Worm (Caenorhabditis elegans): ENCODE results near the gene elo-4.

The elo-4 gene

ce11 chrIII:9334174-9334573, at the start of gene elo-4:
Gene elo-4, minus strand, starts transcription at chrIII:9334274.
- TF ChIP-seq elt-3 (tag; optimal IDR thresholded peaks at IDR 0.05) (no peak), blmp-1 (tag; optimal IDR thresholded peaks at IDR 0.05; ENCODE audit: insufficient read depth) (no peak), ztf-1 (GFP tag; conservative IDR thresholded peaks at IDR 0.05) (no peak), mbf-1 (tag; optimal IDR thresholded peaks at IDR 0.05) (no peak), unc-55 (GFP tag; optimal IDR thresholded peaks at IDR 0.05) (no peak), mab-5 (tag; optimal IDR thresholded peaks at IDR 0.05) (no peak), nhr-23 (tag; optimal IDR thresholded peaks at IDR 0.05) (no peak), sma-9 (GFP tag; optimal IDR thresholded peaks at IDR 0.05) (no peak), sma-9 (tag; optimal IDR thresholded peaks at IDR 0.05) (no peak)

ce11 chrIII:9383496-9383895, 49.4 kb upstream of the elo-4 start, which contains the start of gene tkr-1:
Gene tkr-1, plus strand, starts transcription at chrIII:9383796.
- TF ChIP-seq nhr-21 (tag; optimal IDR thresholded peaks at IDR 0.05) (no peak), nhr-11 (tag; optimal IDR thresholded peaks at IDR 0.05) (no peak), F13H6.1 (tag; optimal IDR thresholded peaks at IDR 0.05) (no peak), ceh-82 (tag; optimal IDR thresholded peaks at IDR 0.05) (no peak), ama-1 (optimal IDR thresholded peaks at IDR 0.05) (no peak)

- TF ChIP-seq elt-1 (tag; optimal IDR thresholded peaks at IDR 0.05) (no peak), sma-9 (GFP tag; optimal IDR thresholded peaks at IDR 0.05) (no peak), sma-9 (tag; optimal IDR thresholded peaks at IDR 0.05) (no peak), unc-62 (GFP tag; optimal IDR thresholded peaks at IDR 0.05) (no peak), crh-2 (tag; optimal IDR thresholded peaks at IDR 0.05) (no peak), ztf-11 (tag; optimal IDR thresholded peaks at IDR 0.05) (no peak), unc-55 (GFP tag; optimal IDR thresholded peaks at IDR 0.05) (no peak), nhr-129 (tag; optimal IDR thresholded peaks at IDR 0.05) (no peak)
These were observed 42.6 kb upstream of the elo-4 start for ce11 chrIII:9376701-9377100.

- TF ChIP-seq mab-5 (tag; optimal IDR thresholded peaks at IDR 0.05) = no peak
- no peak for TF ChIP-seq dmd-4 (tag; optimal IDR thresholded peaks at IDR 0.05)
- no peak for TF ChIP-seq nhr-21 (tag; optimal IDR thresholded peaks at IDR 0.05)
- no peak for TF ChIP-seq sma-9 (GFP tag; optimal IDR thresholded peaks at IDR 0.05)
- TF ChIP-seq sma-9 (tag; optimal IDR thresholded peaks at IDR 0.05) = no peak
- TF ChIP-seq sma-3 (GFP tag; optimal IDR thresholded peaks at IDR 0.05) = no peak
- no peak for TF ChIP-seq nhr-23 (tag; optimal IDR thresholded peaks at IDR 0.05)
- TF ChIP-seq lsy-2 (tag; optimal IDR thresholded peaks at IDR 0.05) = no peak
- no peak for TF ChIP-seq sem-4 (tag; optimal IDR thresholded peaks at IDR 0.05)
- TF ChIP-seq blmp-1 (tag; optimal IDR thresholded peaks at IDR 0.05; ENCODE audit: insufficient read depth) = no peak
- TF ChIP-seq elt-3 (tag; optimal IDR thresholded peaks at IDR 0.05) = no peak
- TF ChIP-seq C34F6.9 (tag; optimal IDR thresholded peaks at IDR 0.05) = no peak
- TF ChIP-seq ztf-11 (tag; optimal IDR thresholded peaks at IDR 0.05) = no peak
- TF ChIP-seq lin-11 (tag; optimal IDR thresholded peaks at IDR 0.05) = no peak
These were observed 39.7 kb upstream of the elo-4 start for ce11 chrIII:9373779-9374178.

- TF ChIP-seq alr-1 (tag; optimal IDR thresholded peaks at IDR 0.05) (no peak), zag-1 (tag; optimal IDR thresholded peaks at IDR 0.05) (no peak), mbf-1 (tag; optimal IDR thresholded peaks at IDR 0.05) (no peak), nhr-25 (tag; optimal IDR thresholded peaks at IDR 0.05) (no peak), R02D3.7 (tag; optimal IDR thresholded peaks at IDR 0.05) (no peak), dmd-4 (tag; optimal IDR thresholded peaks at IDR 0.05) (no peak), C34F6.9 (tag; optimal IDR thresholded peaks at IDR 0.05) (no peak), elt-3 (tag; optimal IDR thresholded peaks at IDR 0.05) (no peak), nhr-10 (tag; optimal IDR thresholded peaks at IDR 0.05) (no peak), ztf-11 (tag; optimal IDR thresholded peaks at IDR 0.05) (no peak), nhr-129 (tag; optimal IDR thresholded peaks at IDR 0.05) (no peak), mdl-1 (tag; optimal IDR thresholded peaks at IDR 0.05) (no peak), elt-1 (tag; optimal IDR thresholded peaks at IDR 0.05) (no peak), Y55F3AM.14 (GFP tag; optimal IDR thresholded peaks at IDR 0.05) (no peak), nhr-77 (tag; optimal IDR thresholded peaks at IDR 0.05) (no peak)
These were observed 32.9 kb upstream of the elo-4 start, which contains the start of gene crn-6 for ce11 chrIII:9366971-9367370. Gene crn-6, plus strand, starts transcription at chrIII:9367271.

ce11 chrIII:9366376-9366775, 32.3 kb upstream of the elo-4 start:
- TF ChIP-seq ama-1 (optimal IDR thresholded peaks at IDR 0.05) (no peak), nhr-129 (tag; optimal IDR thresholded peaks at IDR 0.05) (no peak), lin-13 (GFP tag; optimal IDR thresholded peaks at IDR 0.05) (no peak), mdl-1 (tag; optimal IDR thresholded peaks at IDR 0.05) (no peak), fos-1 (tag; optimal IDR thresholded peaks at IDR 0.05) (no peak), nhr-237 (tag; optimal IDR thresholded peaks at IDR 0.05) (no peak), ztf-1 (GFP tag; conservative IDR thresholded peaks at IDR 0.05) (no peak), Y55F3AM.14 (GFP tag; optimal IDR thresholded peaks at IDR 0.05) (no peak), sma-3 (GFP tag; optimal IDR thresholded peaks at IDR 0.05) (no peak), elt-3 (tag; optimal IDR thresholded peaks at IDR 0.05) (no peak), mbf-1 (tag; optimal IDR thresholded peaks at IDR 0.05) (no peak), alr-1 (tag; optimal IDR thresholded peaks at IDR 0.05) (no peak), blmp-1 (tag; optimal IDR thresholded peaks at IDR 0.05; ENCODE audit: insufficient read depth) (no peak), lin-11 (tag; optimal IDR thresholded peaks at IDR 0.05) (no peak), ceh-82 (tag; optimal IDR thresholded peaks at IDR 0.05) (no peak), nhr-23 (tag; optimal IDR thresholded peaks at IDR 0.05) (no peak), ZK546.5 (tag; optimal IDR thresholded peaks at IDR 0.05) (no peak), skn-1 (tag; optimal IDR thresholded peaks at IDR 0.05) (no peak), F13H6.1 (tag; optimal IDR thresholded peaks at IDR 0.05) (no peak)
